Fruit fly (Drosophila melanogaster): Measurements from ENCODE around the gene CG45095.

CG45095 gene

dm6 chr3R:25074558-25074964, 27.8 kb upstream of the CG45095 start, which contains the start of the genes shams and CG11920 (continued):
- TF ChIP-seq CG11456 (GFP tag; IDR thresholded peaks at IDR 0.05) = no peak
- TF ChIP-seq CG10209 (GFP tag; optimal IDR thresholded peaks at IDR 0.05) = no peak
- no peak for TF ChIP-seq dimm (GFP tag; IDR thresholded peaks at IDR 0.05)
- TF ChIP-seq cas (GFP tag; IDR thresholded peaks at IDR 0.05) = no peak
- no peak for TF ChIP-seq CG7928 (GFP tag; optimal IDR thresholded peaks at IDR 0.05)
- TF ChIP-seq emc (GFP tag; optimal IDR thresholded peaks at IDR 0.05) = no peak
- TF ChIP-seq CG10366 (GFP tag; IDR thresholded peaks at IDR 0.05) = no peak
- TF ChIP-seq CG31441 (GFP tag; IDR thresholded peaks at IDR 0.05) = no peak
- peak; percentile 42 for TF ChIP-seq Nf-YC (tag; optimal IDR thresholded peaks at IDR 0.05)
- TF ChIP-seq Doc3 (GFP tag; IDR thresholded peaks at IDR 0.05; ENCODE audit: partially characterized antibody) = 0 out of 3 replicates have a peak, but pooled peaks have one; percentile 36
- TF ChIP-seq CG15601 (tag; optimal IDR thresholded peaks at IDR 0.05) = peak; percentile 42
- TF ChIP-seq CG32767 (GFP tag; IDR thresholded peaks at IDR 0.05) = no peak
- no peak for TF ChIP-seq Lpt (GFP tag; optimal IDR thresholded peaks at IDR 0.05)
- no peak for TF ChIP-seq pita (GFP tag; optimal IDR thresholded peaks at IDR 0.05)
- TF ChIP-seq wek (GFP tag; optimal IDR thresholded peaks at IDR 0.05) = peak; percentile 77
- peak; percentile 58; the same call in 2 of the 3 replicates for TF ChIP-seq CG16813 (GFP tag; IDR thresholded peaks at IDR 0.05; ENCODE audit: partially characterized antibody)
- no peak for TF ChIP-seq crc (GFP tag; optimal IDR thresholded peaks at IDR 0.05)
- TF ChIP-seq Doc2 (GFP tag; IDR thresholded peaks at IDR 0.05) = no peak
- peak; percentile 26 for TF ChIP-seq CG12155 (GFP tag; optimal IDR thresholded peaks at IDR 0.05)
- no peak for TF ChIP-seq CG9876 (GFP tag; optimal IDR thresholded peaks at IDR 0.05)
- peak; percentile 26 for TF ChIP-seq CG11723 (GFP tag; optimal IDR thresholded peaks at IDR 0.05)
- TF ChIP-seq CG6854 (GFP tag; optimal IDR thresholded peaks at IDR 0.05) = no peak
- peak; percentile 80 for TF ChIP-seq sens (GFP tag)
- TF ChIP-seq CG34224 (GFP tag; IDR thresholded peaks at IDR 0.05; ENCODE audit: partially characterized antibody) = peak; percentile 73; the same call in 1 of the 3 replicates
- TF ChIP-seq so (GFP tag; IDR thresholded peaks at IDR 0.05) = no peak
- TF ChIP-seq bbx (GFP tag; IDR thresholded peaks at IDR 0.05; ENCODE audit: partially characterized antibody) = peak; percentile 33; the same call in 1 of the 2 replicates
- TF ChIP-seq CG16779 (GFP tag; IDR thresholded peaks at IDR 0.05) = no peak
- TF ChIP-seq BEAF-32 (GFP tag; optimal IDR thresholded peaks at IDR 0.05) = peak; percentile 65
- peak; percentile 20 for TF ChIP-seq CG8290 (GFP tag; optimal IDR thresholded peaks at IDR 0.05)
- peak in 1 of 2 experiments; percentile 16 for TF ChIP-seq CG8290 (tag; optimal IDR thresholded peaks at IDR 0.05)
- no peak for TF ChIP-seq CG9215 (GFP tag; IDR thresholded peaks at IDR 0.05)
- no peak for TF ChIP-seq Sox102F (GFP tag; optimal IDR thresholded peaks at IDR 0.05)
- no peak for TF ChIP-seq NFAT (GFP tag; IDR thresholded peaks at IDR 0.05)
- no peak for TF ChIP-seq sd (tag; optimal IDR thresholded peaks at IDR 0.05)
- no peak for TF ChIP-seq pan (optimal IDR thresholded peaks at IDR 0.05)
- TF ChIP-seq pan (GFP tag; optimal IDR thresholded peaks at IDR 0.05 in 1 of 2, IDR thresholded peaks at IDR 0.05 in 1 of 2) = no peak
- peak; percentile 12 for TF ChIP-seq CG13424 (tag; optimal IDR thresholded peaks at IDR 0.05)
- no peak for TF ChIP-seq CG14441 (GFP tag; IDR thresholded peaks at IDR 0.05)
- TF ChIP-seq Dfd (GFP tag; optimal IDR thresholded peaks at IDR 0.05) = no peak
- TF ChIP-seq Mrtf (GFP tag; IDR thresholded peaks at IDR 0.05) = no peak
- TF ChIP-seq Dip3 (GFP tag; optimal IDR thresholded peaks at IDR 0.05) = no peak
- TF ChIP-seq Ets65A (GFP tag) = no peak
- TF ChIP-seq CG4820 (GFP tag; optimal IDR thresholded peaks at IDR 0.05) = no peak
- no peak for TF ChIP-seq Hr78 (GFP tag; optimal IDR thresholded peaks at IDR 0.05)
- TF ChIP-seq CG2889 (GFP tag; IDR thresholded peaks at IDR 0.05) = no peak
- no peak for TF ChIP-seq oc (tag; optimal IDR thresholded peaks at IDR 0.05)
- peak; percentile 40 for TF ChIP-seq cwo (GFP tag; optimal IDR thresholded peaks at IDR 0.05)
- TF ChIP-seq CG11398 (GFP tag; optimal IDR thresholded peaks at IDR 0.05) = no peak
- TF ChIP-seq jumu (GFP tag; optimal IDR thresholded peaks at IDR 0.05) = no peak
- TF ChIP-seq D19A (tag; optimal IDR thresholded peaks at IDR 0.05) = peak; percentile 20
- peak in 1 of 2 experiments; percentile 6 for TF ChIP-seq dpn (GFP tag; optimal IDR thresholded peaks at IDR 0.05)
- TF ChIP-seq Fer3 (tag; optimal IDR thresholded peaks at IDR 0.05) = no peak

Data from whole organism, embryonic.